Fruit fly (Drosophila melanogaster) whole organism, wandering third instar larva: ENCODE measurements around the gene CG9636.

Experiments used
- Dif ChIP-seq: fragments of 200-275, 200-300 bp; sonication (Bioruptor generic); optimal IDR thresholded peaks from 2 replicates; lab custom pipeline; 2018; ENCODE audit warnings: missing biosample characterization, missing genetic modification characterization; ENCODE audit not compliant: partially characterized antibody
- Hnf4 ChIP-seq: fragments of 200-800 bp; sonication (Bioruptor generic); optimal IDR thresholded peaks from 2 replicates; lab custom pipeline; 2016; ENCODE audit warnings: missing biosample characterization, mild to moderate bottlenecking, missing genetic modification characterization
- Hr78 ChIP-seq: fragments of >200 bp; optimal IDR thresholded peaks from 2 replicates; lab custom pipeline; 2017; ENCODE audit warnings: missing biosample characterization, missing genetic modification characterization
- Myc ChIP-seq: fragments of >200 bp; optimal IDR thresholded peaks from 2 replicates; lab custom pipeline; 2017
- Rel ChIP-seq, 2 experiments: fragments of 200-800 bp; sonication (Bioruptor generic) in 1 of 2; optimal IDR thresholded peaks; 2 replicates in 1 of 2; 3 replicates in 1 of 2; lab custom pipeline; 2016 to 2019; ENCODE audit warnings: mild to moderate bottlenecking in 2 of 2, missing biosample characterization in 2 of 2, missing genetic modification characterization in 2 of 2, moderate library complexity in 1 of 2
- h ChIP-seq: fragments of 200-800 bp; sonication (Bioruptor generic); optimal IDR thresholded peaks from 3 replicates; lab custom pipeline; 2016; ENCODE audit warnings: missing biosample characterization, mild to moderate bottlenecking, missing genetic modification characterization
- pan ChIP-seq: fragments of >200 bp; optimal IDR thresholded peaks from 2 replicates; lab custom pipeline; 2017
- psq ChIP-seq: fragments of 200-800 bp; sonication (Bioruptor generic); optimal IDR thresholded peaks from 3 replicates; lab custom pipeline; 2017; ENCODE audit warnings: missing biosample characterization, mild to moderate bottlenecking, missing genetic modification characterization, moderate library complexity
- rgr ChIP-seq: fragments of 200-800 bp; sonication (Bioruptor generic); optimal IDR thresholded peaks from 3 replicates; lab custom pipeline; 2016; ENCODE audit warnings: missing biosample characterization, mild to moderate bottlenecking, missing genetic modification characterization
- sage ChIP-seq: fragments of 200-800 bp; sonication (Bioruptor generic); optimal IDR thresholded peaks from 2 replicates; lab custom pipeline; 2016; ENCODE audit warnings: missing biosample characterization, mild to moderate bottlenecking, missing genetic modification characterization
- sv ChIP-seq: fragments of 200-800 bp; sonication (Bioruptor generic); optimal IDR thresholded peaks from 3 replicates; lab custom pipeline; 2016; ENCODE audit warnings: missing biosample characterization, missing genetic modification characterization
- usp ChIP-seq: fragments of >200 bp; optimal IDR thresholded peaks from 2 replicates; lab custom pipeline; 2017; ENCODE audit warnings: missing biosample characterization, missing genetic modification characterization

- TF ChIP-seq Dif (GFP tag; lab: Kevin White, UChicago) (no peak), Myc (lab: Kevin White, UChicago) (no peak), Hr78 (GFP tag; lab: Kevin White, UChicago) (no peak), h (GFP tag; lab: Kevin White, UChicago) (peak; percentile 82), Hnf4 (GFP tag; lab: Kevin White, UChicago) (peak; percentile 49), usp (GFP tag; lab: Kevin White, UChicago) (no peak), sage (peak; percentile 56), rgr (GFP tag; lab: Kevin White, UChicago) (peak; percentile 85), pan (lab: Kevin White, UChicago) (no peak), psq (peak; percentile 82), sv (peak; percentile 78), Rel (GFP tag; optimal IDR thresholded peaks at IDR 0.05; lab: Kevin White, UChicago) (peak; percentile 32), Rel (tag; optimal IDR thresholded peaks at IDR 0.05; lab: Kevin White, UChicago) (peak; percentile 49)
Observed at dm6 chr3R:8239472-8240301, 3.9 kb downstream of the CG9636 start.
